Fruit fly (Drosophila melanogaster) whole organism, embryonic: ENCODE results near the gene Bhmt.

ENCODE experiments used
- Adf1 ChIP-seq: fragments of 200-800 bp; sonication (Bioruptor generic); IDR thresholded peaks from 2 replicates; pipeline ENCODE4 v1.3.6; 2022; ENCODE audit warnings: missing biosample characterization, missing genetic modification characterization
- B-H1 ChIP-seq: fragments of 200-800 bp; sonication (Bioruptor generic); IDR thresholded peaks from 3 replicates; pipeline ENCODE4 v1.3.6; 2022; ENCODE audit warnings: missing biosample characterization, missing genetic modification characterization
- Bdp1 ChIP-seq: fragments of 200-800 bp; sonication (Bioruptor generic); optimal IDR thresholded peaks from 3 replicates; lab custom pipeline; 2016; ENCODE audit warnings: missing biosample characterization, missing genetic modification characterization
- BtbVII ChIP-seq: fragments of 200-800 bp; sonication (Bioruptor generic); optimal IDR thresholded peaks from 3 replicates; lab custom pipeline; 2017; ENCODE audit warnings: missing biosample characterization, mild to moderate bottlenecking, missing genetic modification characterization
- CG10431 ChIP-seq: fragments of 200-800 bp; sonication (Bioruptor generic); optimal IDR thresholded peaks from 3 replicates; lab custom pipeline; 2018; ENCODE audit warnings: missing biosample characterization, mild to moderate bottlenecking, missing genetic modification characterization
- CG11093 ChIP-seq: fragments of 200-800 bp; sonication (Bioruptor generic); IDR thresholded peaks from 3 replicates; pipeline ENCODE4 v1.3.6; 2022; ENCODE audit warnings: missing biosample characterization, missing genetic modification characterization
- CG12942 ChIP-seq: fragments of 200-800 bp; sonication (Bioruptor generic); optimal IDR thresholded peaks from 3 replicates; lab custom pipeline; 2016; ENCODE audit warnings: missing biosample characterization, missing genetic modification characterization
- CG13775 ChIP-seq: fragments of 200-800 bp; sonication (Bioruptor generic); optimal IDR thresholded peaks from 3 replicates; lab custom pipeline; 2017; ENCODE audit warnings: missing biosample characterization, mild to moderate bottlenecking, missing genetic modification characterization
- CG18011 ChIP-seq: fragments of 200-800 bp; sonication (Bioruptor generic); optimal IDR thresholded peaks from 2 replicates; lab custom pipeline; 2017; ENCODE audit warnings: missing biosample characterization, missing genetic modification characterization, mild to moderate bottlenecking, moderate library complexity, missing genotype
- CG18619 ChIP-seq: fragments of 200-800 bp; sonication (Bioruptor generic); optimal IDR thresholded peaks from 3 replicates; lab custom pipeline; 2017; ENCODE audit warnings: missing biosample characterization, mild to moderate bottlenecking, missing genetic modification characterization
- CG2199 ChIP-seq: fragments of 200-800 bp; sonication (Bioruptor generic); IDR thresholded peaks from 3 replicates; pipeline ENCODE4 v1.3.6; 2022; ENCODE audit warnings: missing biosample characterization, missing genetic modification characterization
- CG3065 ChIP-seq: fragments of 200-800 bp; sonication (Bioruptor generic); optimal IDR thresholded peaks from 2 replicates; lab custom pipeline; 2016; ENCODE audit warnings: missing biosample characterization, missing genetic modification characterization
- CG31224 ChIP-seq: fragments of 200-800 bp; sonication (Bioruptor generic); IDR thresholded peaks from 2 replicates; pipeline ENCODE4 v1.3.6; 2022; ENCODE audit warnings: missing biosample characterization, missing genetic modification characterization
- CG32532 ChIP-seq: fragments of 200-800 bp; sonication (Bioruptor generic); IDR thresholded peaks from 2 replicates; pipeline ENCODE4 v1.3.6; 2022; ENCODE audit warnings: missing biosample characterization, missing genetic modification characterization
- CG4360 ChIP-seq: fragments of 200-800 bp; sonication (Bioruptor generic); IDR thresholded peaks from 2 replicates; pipeline ENCODE4 v1.3.6; 2022; ENCODE audit warnings: missing biosample characterization, missing genetic modification characterization
- CG4404 ChIP-seq: fragments of 200-800 bp; sonication (Bioruptor generic); IDR thresholded peaks from 2 replicates; pipeline ENCODE4 v1.3.6; 2022; ENCODE audit warnings: missing biosample characterization, missing genetic modification characterization
- CG6254 ChIP-seq: fragments of 200-800 bp; sonication (Bioruptor generic); optimal IDR thresholded peaks from 3 replicates; lab custom pipeline; 2017; ENCODE audit warnings: mild to moderate bottlenecking, missing biosample characterization, missing genetic modification reagents, missing genetic modification characterization
- CG6654 ChIP-seq: fragments of 200-800 bp; sonication (Bioruptor generic); optimal IDR thresholded peaks from 2 replicates; lab custom pipeline; 2017; ENCODE audit warnings: missing biosample characterization, mild to moderate bottlenecking, missing genetic modification characterization
- CG9797 ChIP-seq: fragments of 200-800 bp; sonication (Bioruptor generic); optimal IDR thresholded peaks from 3 replicates; lab custom pipeline; 2018; ENCODE audit warnings: missing biosample characterization, mild to moderate bottlenecking, missing genetic modification characterization
- CG9817 ChIP-seq: fragments of 200-800 bp; sonication (Bioruptor generic); optimal IDR thresholded peaks from 2 replicates; lab custom pipeline; 2018; ENCODE audit warnings: missing biosample characterization, mild to moderate bottlenecking, missing genetic modification characterization, moderate library complexity
- Eip74EF ChIP-seq, 2 experiments: fragments of 200-800 bp in 1 of 2; fragments of >200 bp in 1 of 2; sonication (Bioruptor generic) in 1 of 2; optimal IDR thresholded peaks; 2 replicates each; lab custom pipeline; 2017 to 2019; ENCODE audit warnings: missing biosample characterization in 2 of 2, missing genetic modification characterization in 2 of 2, mild to moderate bottlenecking in 1 of 2, moderate library complexity in 1 of 2
- H15 ChIP-seq: fragments of 200-800 bp; sonication (Bioruptor generic); IDR thresholded peaks from 3 replicates; pipeline ENCODE4 v1.3.6; 2022; ENCODE audit warnings: missing biosample characterization, missing genetic modification characterization
- Jarid2 ChIP-seq: fragments of 200-800 bp; sonication (Bioruptor generic); optimal IDR thresholded peaks from 3 replicates; lab custom pipeline; 2017; ENCODE audit warnings: mild to moderate bottlenecking, missing biosample characterization, missing genetic modification reagents, missing genetic modification characterization
- Myb ChIP-seq: fragments of 200-800 bp; sonication (Bioruptor generic); optimal IDR thresholded peaks from 2 replicates; lab custom pipeline; 2016; ENCODE audit warnings: missing biosample characterization, missing genetic modification characterization
- Rfx ChIP-seq: fragments of 200-800 bp; sonication (Bioruptor generic); IDR thresholded peaks from 2 replicates; pipeline ENCODE4 v1.3.6; 2022; ENCODE audit warnings: missing biosample characterization, missing genetic modification characterization
- Sry-δ ChIP-seq: fragments of 200-800 bp; sonication (Bioruptor generic); optimal IDR thresholded peaks from 2 replicates; lab custom pipeline; 2016; ENCODE audit warnings: missing biosample characterization, missing genetic modification characterization
- Xrp1 ChIP-seq: fragments of 200-800 bp; sonication (Bioruptor generic); IDR thresholded peaks from 2 replicates; pipeline ENCODE4 v1.3.6; 2022; ENCODE audit warnings: missing biosample characterization, missing genetic modification characterization
- ato ChIP-seq: fragments of 200-800 bp; sonication (Bioruptor generic); IDR thresholded peaks from 2 replicates; pipeline ENCODE4 v1.3.6; 2022; ENCODE audit warnings: missing biosample characterization, missing genetic modification characterization; ENCODE audit not compliant: partially characterized antibody
- crc ChIP-seq: fragments of 200-800 bp; sonication (Bioruptor generic); optimal IDR thresholded peaks from 2 replicates; lab custom pipeline; 2016; ENCODE audit warnings: missing biosample characterization, missing genetic modification characterization
- crol ChIP-seq: fragments of 200-800 bp; sonication (Bioruptor generic); IDR thresholded peaks from 2 replicates; pipeline ENCODE4 v1.3.6; 2022; ENCODE audit warnings: missing biosample characterization, missing genetic modification characterization
- disco-r ChIP-seq: fragments of 200-800 bp; sonication (Bioruptor generic); optimal IDR thresholded peaks from 2 replicates; lab custom pipeline; 2016; ENCODE audit warnings: missing biosample characterization, missing genetic modification characterization
- dpn ChIP-seq, 2 experiments: fragments of 200-800 bp; sonication (Bioruptor generic); optimal IDR thresholded peaks; 3 replicates each; lab custom pipeline; 2016; ENCODE audit warnings: missing biosample characterization in 2 of 2, missing genetic modification characterization in 2 of 2
- gcm ChIP-seq: fragments of 200-800 bp; sonication (Bioruptor generic); optimal IDR thresholded peaks from 2 replicates; lab custom pipeline; 2019; ENCODE audit warnings: missing biosample characterization, mild to moderate bottlenecking, missing genetic modification characterization, moderate library complexity
- hbn ChIP-seq: fragments of 200-800 bp; sonication (Bioruptor generic); IDR thresholded peaks from 2 replicates; pipeline ENCODE4 v1.3.6; 2022; ENCODE audit warnings: missing biosample characterization, missing genetic modification characterization; ENCODE audit not compliant: partially characterized antibody
- jigr1 ChIP-seq: fragments of 200-800 bp; sonication (Bioruptor generic); IDR thresholded peaks from 3 replicates; pipeline ENCODE4 v1.3.6; 2022; ENCODE audit warnings: missing biosample characterization, missing genetic modification characterization
- ken ChIP-seq: fragments of 200-800 bp; sonication (Bioruptor generic); IDR thresholded peaks from 3 replicates; pipeline ENCODE4 v1.3.6; 2022; ENCODE audit warnings: missing biosample characterization, missing genetic modification characterization
- kni ChIP-seq: fragments of 200-800 bp; sonication (Bioruptor generic); optimal IDR thresholded peaks from 3 replicates; lab custom pipeline; 2017; ENCODE audit warnings: mild to moderate bottlenecking, missing biosample characterization, missing genetic modification reagents, missing genetic modification characterization
- knrl ChIP-seq: fragments of 200-800 bp; sonication (Bioruptor generic); IDR thresholded peaks from 3 replicates; pipeline ENCODE4 v1.3.6; 2022; ENCODE audit warnings: missing biosample characterization, missing genetic modification characterization; ENCODE audit not compliant: partially characterized antibody
- lab ChIP-seq: fragments of 200-800 bp; sonication (Bioruptor generic); optimal IDR thresholded peaks from 3 replicates; lab custom pipeline; 2017; ENCODE audit warnings: missing biosample characterization, missing genetic modification characterization, mild to moderate bottlenecking, moderate library complexity, missing genetic modification reagents
- lmd ChIP-seq: fragments of 200-800 bp; sonication (Bioruptor generic); IDR thresholded peaks from 2 replicates; pipeline ENCODE4 v1.3.6; 2022; ENCODE audit warnings: missing biosample characterization, missing genetic modification characterization
- pan ChIP-seq, 4 experiments: fragments of >200 bp in 3 of 4; fragments of 200-800 bp in 1 of 4; sonication (Bioruptor generic) in 1 of 4; optimal IDR thresholded peaks in 3 of 4; IDR thresholded peaks in 1 of 4; 2 replicates each; pipeline versions ENCODE4 v1.3.6 to Lab custom; 2017 to 2022; ENCODE audit warnings: missing biosample characterization in 2 of 4, missing genetic modification characterization in 2 of 4, mixed read lengths in 1 of 4
- pho ChIP-seq: fragments of 200-800 bp; sonication (Bioruptor generic); optimal IDR thresholded peaks from 2 replicates; lab custom pipeline; 2016; ENCODE audit warnings: missing biosample characterization, missing genetic modification characterization
- prd ChIP-seq, 3 experiments: fragments of >200 bp in 2 of 3; fragments of 200-800 bp in 1 of 3; sonication (Bioruptor generic) in 1 of 3; optimal IDR thresholded peaks in 2 of 3; IDR thresholded peaks in 1 of 3; 2 replicates in 2 of 3; 3 replicates in 1 of 3; pipeline versions ENCODE4 v1.3.6 to Lab custom; 2017 to 2022; ENCODE audit warnings: missing biosample characterization in 1 of 3, missing genetic modification characterization in 1 of 3
- ranshi ChIP-seq: fragments of 200-800 bp; sonication (Bioruptor generic); IDR thresholded peaks from 2 replicates; pipeline ENCODE4 v1.3.6; 2022; ENCODE audit warnings: missing biosample characterization, missing genetic modification characterization
- sens ChIP-seq: fragments of 200-800 bp; sonication (Bioruptor generic); peaks from one replicate; lab custom pipeline; 2016; ENCODE audit warnings: missing biosample characterization, missing genetic modification characterization
- seq ChIP-seq: fragments of 200-800 bp; sonication (Bioruptor generic); IDR thresholded peaks from 2 replicates; pipeline ENCODE4 v1.3.6; 2022; ENCODE audit warnings: missing biosample characterization, missing genetic modification characterization
- shn ChIP-seq: fragments of 200-800 bp; sonication (Bioruptor generic); optimal IDR thresholded peaks from 3 replicates; lab custom pipeline; 2016; ENCODE audit warnings: missing biosample characterization, missing genetic modification characterization
- stc ChIP-seq: fragments of 200-800 bp; sonication (Bioruptor generic); IDR thresholded peaks from 2 replicates; pipeline ENCODE4 v1.3.6; 2022; ENCODE audit warnings: missing biosample characterization, missing genetic modification characterization
- tx ChIP-seq: fragments of 200-800 bp; sonication (Bioruptor generic); optimal IDR thresholded peaks from 2 replicates; lab custom pipeline; 2016; ENCODE audit warnings: missing biosample characterization, missing genetic modification characterization
- zen ChIP-seq: fragments of 200-800 bp; sonication (Bioruptor generic); optimal IDR thresholded peaks from 3 replicates; lab custom pipeline; 2018; ENCODE audit warnings: missing biosample characterization, mild to moderate bottlenecking, missing genetic modification characterization, moderate library complexity

The Bhmt gene

DNA sequence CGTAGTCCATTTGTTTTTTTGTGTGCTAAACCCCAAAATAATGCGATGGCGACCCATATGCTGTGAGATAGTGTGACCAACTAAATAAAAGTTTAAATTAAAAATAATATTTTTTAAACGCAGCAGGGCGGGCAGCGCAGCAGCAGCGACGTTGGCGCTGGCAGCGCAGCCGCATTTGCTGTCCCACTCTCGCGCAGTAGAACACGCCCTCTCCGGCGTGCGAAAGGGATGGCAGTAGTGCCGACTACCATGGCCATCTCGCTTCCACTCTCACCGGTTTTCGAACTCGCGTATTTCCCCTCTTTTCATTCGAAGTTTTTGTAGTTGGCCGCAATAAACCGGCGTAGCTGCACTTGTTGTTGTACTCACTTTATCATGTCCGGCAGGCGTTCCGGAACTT, 21.1 kb downstream of the Bhmt start (continued):
- TF ChIP-seq CG3065 (GFP tag; lab: Kevin White, UChicago) (peak; percentile 30), CG10431 (GFP tag; lab: Kevin White, UChicago) (no peak), lab (GFP tag; lab: Kevin White, UChicago) (no peak), ranshi (GFP tag; lab: Robert Waterston, UW) (no peak), Xrp1 (GFP tag; lab: Robert Waterston, UW) (0 out of 2 replicates have a peak, but pooled peaks have one; percentile 16), BtbVII (no peak), Eip74EF (GFP tag; optimal IDR thresholded peaks at IDR 0.05; lab: Kevin White, UChicago) (no peak), stc (GFP tag; lab: Robert Waterston, UW) (peak; percentile 29; the same call in 1 of the 2 replicates), CG12942 (GFP tag; lab: Kevin White, UChicago) (no peak), gcm (GFP tag; lab: Kevin White, UChicago) (no peak), CG31224 (GFP tag; lab: Robert Waterston, UW) (no peak), crc (GFP tag; lab: Kevin White, UChicago) (no peak), CG4404 (GFP tag; lab: Robert Waterston, UW) (no peak), CG18619 (GFP tag; lab: Kevin White, UChicago) (no peak), CG6254 (GFP tag; lab: Kevin White, UChicago) (peak; percentile 10), CG6654 (GFP tag; lab: Kevin White, UChicago) (no peak), CG11093 (no peak), hbn (GFP tag; lab: Robert Waterston, UW) (no peak), CG2199 (GFP tag; lab: Robert Waterston, UW) (peak; percentile 60; the same call in 1 of the 3 replicates), lmd (GFP tag; lab: Robert Waterston, UW) (no peak), shn (GFP tag; lab: Kevin White, UChicago) (no peak), disco-r (GFP tag; lab: Kevin White, UChicago) (no peak), Adf1 (GFP tag; lab: Robert Waterston, UW) (peak; percentile 100), B-H1 (GFP tag; lab: Robert Waterston, UW) (no peak), CG32532 (no peak), zen (tag; lab: Kevin White, UChicago) (no peak), sens (GFP tag; lab: Kevin White, UChicago) (peak; percentile 54), dpn (GFP tag; optimal IDR thresholded peaks at IDR 0.05; lab: Kevin White, UChicago) (no peak), Jarid2 (GFP tag; lab: Kevin White, UChicago) (peak; percentile 95), ken (GFP tag; lab: Robert Waterston, UW) (no peak), jigr1 (GFP tag; lab: Robert Waterston, UW) (no peak), Myb (no peak), kni (GFP tag; lab: Kevin White, UChicago) (peak; percentile 4), Bdp1 (GFP tag; lab: Kevin White, UChicago) (no peak), pho (no peak), CG9817 (tag; lab: Kevin White, UChicago) (no peak), CG13775 (GFP tag; lab: Kevin White, UChicago) (no peak), H15 (GFP tag; lab: Robert Waterston, UW) (no peak), CG9797 (GFP tag; lab: Kevin White, UChicago) (no peak), ato (GFP tag; lab: Robert Waterston, UW) (no peak), pan (optimal IDR thresholded peaks at IDR 0.05; lab: Kevin White, UChicago) (no peak), pan (GFP tag; optimal IDR thresholded peaks at IDR 0.05 in 1 of 2, IDR thresholded peaks at IDR 0.05 in 1 of 2) (peak in 1 of 2 experiments; percentile 64), seq (GFP tag; lab: Robert Waterston, UW) (peak; percentile 58; the same call in 1 of the 2 replicates), CG18011 (GFP tag; lab: Kevin White, UChicago) (no peak), Sry-δ (GFP tag; lab: Kevin White, UChicago) (no peak), tx (GFP tag; lab: Kevin White, UChicago) (no peak), Rfx (GFP tag; lab: Robert Waterston, UW) (peak; percentile 43; the same call in 1 of the 2 replicates), prd (optimal IDR thresholded peaks at IDR 0.05; lab: Kevin White, UChicago) (no peak), prd (GFP tag; IDR thresholded peaks at IDR 0.05; lab: Robert Waterston, UW) (no peak), CG4360 (GFP tag; lab: Robert Waterston, UW) (peak; percentile 83), knrl (GFP tag; lab: Robert Waterston, UW) (no peak; the same call in 2 of the 3 replicates), crol (GFP tag; lab: Robert Waterston, UW) (peak; percentile 73)
